Fruit fly (Drosophila melanogaster): Measurements from ENCODE around the gene CG32055.

dm6 chr3L:10244606-10245005 lies 24.6 kb upstream of the CG32055 start, which contains the start of gene Or67c:
- TF ChIP-seq h (optimal IDR thresholded peaks at IDR 0.05): no peak
- TF ChIP-seq Myc (optimal IDR thresholded peaks at IDR 0.05): no peak
- no peak for TF ChIP-seq psq (optimal IDR thresholded peaks at IDR 0.05)
- no peak for TF ChIP-seq insv (optimal IDR thresholded peaks at IDR 0.05)
